Worm (Caenorhabditis elegans): ENCODE data around the gene K10G6.9.

Gene K10G6.9

DNA sequence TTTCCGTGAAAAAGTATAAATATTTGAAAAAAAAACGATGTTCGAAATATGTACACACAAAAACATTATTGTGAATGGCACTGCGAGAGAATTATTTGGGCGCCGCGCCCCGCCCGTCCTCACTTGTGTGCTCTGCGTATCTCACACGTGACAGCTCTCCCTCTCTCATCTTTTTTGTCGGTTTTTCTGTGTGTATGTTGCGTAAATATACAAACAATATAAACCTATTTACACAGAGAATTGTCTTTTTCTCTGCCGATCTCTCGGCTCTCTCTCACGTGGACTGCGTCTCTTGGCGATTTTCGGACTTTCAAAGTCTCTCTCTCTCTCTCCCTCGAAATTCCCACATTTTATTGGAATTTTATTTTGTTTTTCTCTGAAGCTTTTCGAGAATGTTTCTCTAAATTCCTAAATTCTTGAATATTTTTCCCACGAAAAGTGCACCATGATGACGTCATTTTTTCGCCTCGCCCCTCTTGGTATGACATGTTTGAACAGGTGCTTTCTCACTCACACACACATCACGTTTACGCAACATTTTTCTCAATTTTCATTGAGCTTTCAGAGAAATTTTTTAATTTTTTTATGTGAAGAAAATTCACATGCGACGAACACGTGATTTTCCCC, 13.3 kb upstream of the K10G6.9 start (continued):
- TF ChIP-seq dmd-6 (GFP tag; IDR thresholded peaks at IDR 0.05) = peak; percentile 90
- TF ChIP-seq nhr-42 (GFP tag; IDR thresholded peaks at IDR 0.05) = 0 out of 2 replicates have a peak, but pooled peaks have one; percentile 50
- TF ChIP-seq madf-9 (GFP tag; conservative IDR thresholded peaks at IDR 0.05) = peak; percentile 22; the same call in 1 of the 2 replicates
- TF ChIP-seq unc-130 (GFP tag; optimal IDR thresholded peaks at IDR 0.05) = no peak
- TF ChIP-seq nhr-6 (tag; optimal IDR thresholded peaks at IDR 0.05) = peak; percentile 58
- no peak for TF ChIP-seq ceh-32 (tag; optimal IDR thresholded peaks at IDR 0.05; ENCODE audit: poor library complexity)
- peak; percentile 85 for TF ChIP-seq tra-1 (GFP tag; IDR thresholded peaks at IDR 0.05)
- TF ChIP-seq daf-16 (GFP tag; optimal IDR thresholded peaks at IDR 0.05) = peak; percentile 69 to 96
- peak; percentile 99 for TF ChIP-seq daf-16 (tag; optimal IDR thresholded peaks at IDR 0.05)
- no peak for TF ChIP-seq sdz-12 (GFP tag; optimal IDR thresholded peaks at IDR 0.05)
- TF ChIP-seq nhr-48 (tag; optimal IDR thresholded peaks at IDR 0.05) = peak; percentile 53
- peak; percentile 81 for TF ChIP-seq nhr-28 (tag; optimal IDR thresholded peaks at IDR 0.05)
- TF ChIP-seq snpc-4 (tag; optimal IDR thresholded peaks at IDR 0.05) = no peak
- TF ChIP-seq ztf-11 (tag; optimal IDR thresholded peaks at IDR 0.05) = no peak
- 0 out of 2 replicates have a peak, but pooled peaks have one; percentile 17 for TF ChIP-seq D1046.2 (GFP tag; IDR thresholded peaks at IDR 0.05)
- TF ChIP-seq nhr-102 (tag; optimal IDR thresholded peaks at IDR 0.05) = peak; percentile 28
- no peak for TF ChIP-seq zfp-2 (tag; optimal IDR thresholded peaks at IDR 0.05)
- no peak for TF ChIP-seq mxl-2 (GFP tag; conservative IDR thresholded peaks at IDR 0.05)
- peak; percentile 94 for TF ChIP-seq aha-1 (tag)
- peak; percentile 37 for TF ChIP-seq F37D6.2 (tag; optimal IDR thresholded peaks at IDR 0.05)
- 0 out of 2 replicates have a peak, but pooled peaks have one; percentile 13 for TF ChIP-seq lin-1 (GFP tag; IDR thresholded peaks at IDR 0.05)
- peak in 1 of 2 experiments; percentile 46 for TF ChIP-seq hif-1 (tag; optimal IDR thresholded peaks at IDR 0.05)
- TF ChIP-seq F44E2.7 (GFP tag; IDR thresholded peaks at IDR 0.05) = no peak
- no peak for TF ChIP-seq lin-39 (tag; optimal IDR thresholded peaks at IDR 0.05)
- TF ChIP-seq fkh-10 (GFP tag; optimal IDR thresholded peaks at IDR 0.05) = no peak
- no peak for TF ChIP-seq lim-7 (GFP tag; IDR thresholded peaks at IDR 0.05)
- TF ChIP-seq spr-1 (tag; optimal IDR thresholded peaks at IDR 0.05) = peak; percentile 25

- TF ChIP-seq set-16 (GFP tag; IDR thresholded peaks at IDR 0.05) (peak; percentile 37; the same call in 1 of the 2 replicates), aha-1 (tag) (peak; percentile 76), unc-130 (GFP tag; optimal IDR thresholded peaks at IDR 0.05) (no peak)
Measured at ce11 chrII:3959432-3960102, 12.5 kb upstream of the K10G6.9 start.

- TF ChIP-seq mep-1 (tag; optimal IDR thresholded peaks at IDR 0.05) (peak; percentile 37), ctbp-1 (GFP tag; IDR thresholded peaks at IDR 0.05) (0 out of 2 replicates have a peak, but pooled peaks have one; percentile 37), aha-1 (tag) (peak; percentile 87), unc-62 (GFP tag; optimal IDR thresholded peaks at IDR 0.05 in 1 of 2) (peak in 1 of 2 experiments; percentile 90), unc-62 (tag; optimal IDR thresholded peaks at IDR 0.05) (no peak), ces-1 (GFP tag; optimal IDR thresholded peaks at IDR 0.05) (no peak), fkh-10 (GFP tag; optimal IDR thresholded peaks at IDR 0.05) (peak; percentile 82), lsy-2 (tag; optimal IDR thresholded peaks at IDR 0.05) (peak in 1 of 2 experiments; percentile 55), zag-1 (tag; optimal IDR thresholded peaks at IDR 0.05) (no peak), mdl-1 (tag; optimal IDR thresholded peaks at IDR 0.05) (peak in 1 of 2 experiments; percentile 7)
Measured at ce11 chrII:3960276-3960675, 11.8 kb upstream of the K10G6.9 start.
